Fruit fly (Drosophila melanogaster): ENCODE measurements around the gene Hsc70-4.

Gene Hsc70-4

dm6 chr3R:15229329-15229876, 13.1 kb upstream of the Hsc70-4 start, which contains the start of the genes Art3 and mRpS10:
Gene Art3 (minus strand): TSS chr3R:15229408.
Gene mRpS10 (plus strand): TSS chr3R:15229665.
- no peak for TF ChIP-seq CG8478 (optimal IDR thresholded peaks at IDR 0.05)
- TF ChIP-seq CTCF (optimal IDR thresholded peaks at IDR 0.05) = no peak

- TF ChIP-seq CG8478 (optimal IDR thresholded peaks at IDR 0.05) (no peak), CTCF (optimal IDR thresholded peaks at IDR 0.05) (no peak)
These were observed 12.2 kb upstream of the Hsc70-4 start, which contains the start of gene CG34316 for dm6 chr3R:15230285-15230684. Gene CG34316 (plus strand): TSS chr3R:15230585.

dm6 chr3R:15231635-15232138, 10.8 kb upstream of the Hsc70-4 start:
- no peak for TF ChIP-seq CTCF (optimal IDR thresholded peaks at IDR 0.05)
- TF ChIP-seq CG8478 (optimal IDR thresholded peaks at IDR 0.05) = no peak

- TF ChIP-seq CTCF (optimal IDR thresholded peaks at IDR 0.05) (no peak), CG8478 (optimal IDR thresholded peaks at IDR 0.05) (no peak)
These were observed 514 bp downstream of the Hsc70-4 start for dm6 chr3R:15243046-15243356.

dm6 chr3R:15243452-15243851, 965 bp downstream of the Hsc70-4 start:
- TF ChIP-seq CG8478 (optimal IDR thresholded peaks at IDR 0.05) (no peak), CTCF (optimal IDR thresholded peaks at IDR 0.05) (no peak)

- TF ChIP-seq CG8478 (optimal IDR thresholded peaks at IDR 0.05) (no peak), CTCF (optimal IDR thresholded peaks at IDR 0.05) (no peak)
These were observed 4.1 kb downstream of the Hsc70-4 start for dm6 chr3R:15246601-15247000.

dm6 chr3R:15249037-15249436, 6.5 kb downstream of the Hsc70-4 start, which contains the start of gene Amt:
Gene Amt (minus strand): TSS chr3R:15249137.
- no peak for TF ChIP-seq CG8478 (optimal IDR thresholded peaks at IDR 0.05)
- no peak for TF ChIP-seq CTCF (optimal IDR thresholded peaks at IDR 0.05)

dm6 chr3R:15249735-15250134, 7.2 kb downstream of the Hsc70-4 start, which contains the start of gene CG42404:
Gene CG42404 (plus strand): TSS chr3R:15250094.
- TF ChIP-seq CTCF (optimal IDR thresholded peaks at IDR 0.05) = peak in 1 of 2 experiments; percentile 11
- no peak for TF ChIP-seq CG8478 (optimal IDR thresholded peaks at IDR 0.05)

dm6 chr3R:15250454-15250853, 8.0 kb downstream of the Hsc70-4 start:
- TF ChIP-seq CTCF (optimal IDR thresholded peaks at IDR 0.05) (no peak), CG8478 (optimal IDR thresholded peaks at IDR 0.05) (no peak)

- TF ChIP-seq CG8478 (optimal IDR thresholded peaks at IDR 0.05) (no peak), CTCF (optimal IDR thresholded peaks at IDR 0.05) (no peak)
These were observed 20.5 kb downstream of the Hsc70-4 start, which contains the start of the genes eIF2gamma and Set for dm6 chr3R:15262710-15263672. Gene eIF2gamma (minus strand): TSS chr3R:15263458. Gene Set (plus strand): TSS chr3R:15263552.

dm6 chr3R:15263946-15264345, 21.5 kb downstream of the Hsc70-4 start:
- no peak for TF ChIP-seq CG8478 (optimal IDR thresholded peaks at IDR 0.05)
- no peak for TF ChIP-seq CTCF (optimal IDR thresholded peaks at IDR 0.05)

dm6 chr3R:15265406-15266040, 23.0 kb downstream of the Hsc70-4 start, which contains the start of gene ATPsynO:
Gene ATPsynO (plus strand): TSS chr3R:15265591.
- TF ChIP-seq CG8478 (optimal IDR thresholded peaks at IDR 0.05) = no peak
- peak in 1 of 2 experiments; percentile 45 for TF ChIP-seq CTCF (optimal IDR thresholded peaks at IDR 0.05)

- no peak for TF ChIP-seq CTCF (optimal IDR thresholded peaks at IDR 0.05)
- TF ChIP-seq CG8478 (optimal IDR thresholded peaks at IDR 0.05) = no peak
These were observed 25.9 kb downstream of the Hsc70-4 start, which contains the start of the genes CG14864 and Zip88E for dm6 chr3R:15268426-15268825. Gene CG14864 (minus strand): TSS chr3R:15268538. Gene Zip88E (plus strand): TSS chr3R:15268662.

- no peak for TF ChIP-seq CG8478 (optimal IDR thresholded peaks at IDR 0.05)
- TF ChIP-seq CTCF (optimal IDR thresholded peaks at IDR 0.05) = no peak
These were observed 26.4 kb downstream of the Hsc70-4 start for dm6 chr3R:15268856-15269255.

dm6 chr3R:15275158-15275623, 32.7 kb downstream of the Hsc70-4 start, which contains the start of the genes Cp190 and CG4338:
Gene Cp190 (minus strand): TSS chr3R:15275241.
Gene CG4338 (plus strand): TSS chr3R:15275522.
- TF ChIP-seq CG8478 (optimal IDR thresholded peaks at IDR 0.05) (no peak), CTCF (optimal IDR thresholded peaks at IDR 0.05) (no peak)

Measured in S2 (cell line).